Worm (Caenorhabditis elegans) whole organism, midembryonic: ENCODE results near the gene Y67D8C.9.

Experiments used
- T22C8.4 ChIP-seq: fragments of 200-800 bp; sonication (Bioruptor generic); IDR thresholded peaks from 2 replicates; pipeline ENCODE4 v1.3.6; 2022; ENCODE audit warnings: missing genetic modification characterization, missing compliant biosample characterization
- cog-1 ChIP-seq: sonication (generic microtip); optimal IDR thresholded peaks from 2 replicates; lab custom pipeline; 2016; ENCODE audit warnings: missing genetic modification characterization, missing compliant biosample characterization
- flt-1 ChIP-seq: fragments of 200-800 bp; sonication (Bioruptor generic); IDR thresholded peaks from 2 replicates; pipeline ENCODE4 v1.3.6; 2022; ENCODE audit warnings: missing genetic modification characterization, missing compliant biosample characterization
- klf-2 ChIP-seq: fragments of 200-800 bp; sonication (Bioruptor generic); conservative IDR thresholded peaks from 2 replicates; pipeline ENCODE4 v1.3.6; 2022; ENCODE audit warnings: missing genetic modification reagents, missing genetic modification characterization, missing compliant biosample characterization
- med-1 ChIP-seq: sonication (generic microtip); optimal IDR thresholded peaks from 2 replicates; lab custom pipeline; 2017; ENCODE audit warnings: missing genetic modification characterization, mild to moderate bottlenecking, missing compliant biosample characterization, antibody characterized with exemption, missing genetic modification reagents; ENCODE audit not compliant: insufficient read depth
- ref-1 ChIP-seq: fragments of 200-800 bp; sonication (Bioruptor generic); conservative IDR thresholded peaks from 2 replicates; pipeline ENCODE4 v1.3.6; 2022; ENCODE audit warnings: missing genetic modification reagents, missing genetic modification characterization, missing compliant biosample characterization
- tab-1 ChIP-seq: fragments of 200-800 bp; sonication (Bioruptor generic); IDR thresholded peaks from 2 replicates; pipeline ENCODE4 v1.3.6; 2022; ENCODE audit warnings: missing genetic modification characterization, missing compliant biosample characterization
- ztf-23 ChIP-seq: fragments of 200-800 bp; sonication (Bioruptor generic); IDR thresholded peaks from 2 replicates; pipeline ENCODE4 v1.3.6; 2022; ENCODE audit warnings: missing genetic modification reagents, missing genetic modification characterization, missing compliant biosample characterization
- ztf-29 ChIP-seq: fragments of 200-800 bp; sonication (Bioruptor generic); IDR thresholded peaks from 2 replicates; pipeline ENCODE4 v1.3.6; 2022; ENCODE audit warnings: missing genetic modification reagents, missing genetic modification characterization, missing compliant biosample characterization

Y67D8C.9 gene

ce11 chrIV:3092978-3093377 is 6.3 kb upstream of the Y67D8C.9 start:
- TF ChIP-seq T22C8.4, result no peak
- no peak for TF ChIP-seq ref-1
- TF ChIP-seq ztf-23 (GFP tag; lab: Robert Waterston, UW), result no peak
- TF ChIP-seq med-1 (GFP tag; lab: Kevin White, UChicago), result no peak
- no peak for TF ChIP-seq ztf-29 (GFP tag; lab: Robert Waterston, UW)
- TF ChIP-seq flt-1, result no peak
- no peak for TF ChIP-seq klf-2 (GFP tag; lab: Robert Waterston, UW)
- TF ChIP-seq cog-1, result no peak
- no peak for TF ChIP-seq tab-1 (GFP tag; lab: Robert Waterston, UW)

ce11 chrIV:3091112-3091511 is 4.4 kb upstream of the Y67D8C.9 start:
- TF ChIP-seq tab-1 (GFP tag; lab: Robert Waterston, UW) (no peak), ztf-23 (GFP tag; lab: Robert Waterston, UW) (no peak), med-1 (GFP tag; lab: Kevin White, UChicago) (no peak), T22C8.4 (no peak), ztf-29 (GFP tag; lab: Robert Waterston, UW) (no peak), ref-1 (no peak), klf-2 (GFP tag; lab: Robert Waterston, UW) (no peak), cog-1 (no peak), flt-1 (no peak)

ce11 chrIV:3089611-3090010 is 2.9 kb upstream of the Y67D8C.9 start:
- TF ChIP-seq cog-1 (no peak), flt-1 (no peak), ztf-29 (GFP tag; lab: Robert Waterston, UW) (no peak), T22C8.4 (no peak), med-1 (GFP tag; lab: Kevin White, UChicago) (no peak), tab-1 (GFP tag; lab: Robert Waterston, UW) (no peak)

- TF ChIP-seq T22C8.4 (no peak), tab-1 (GFP tag; lab: Robert Waterston, UW) (no peak), flt-1 (no peak), ztf-23 (GFP tag; lab: Robert Waterston, UW) (no peak), med-1 (GFP tag; lab: Kevin White, UChicago) (no peak), klf-2 (GFP tag; lab: Robert Waterston, UW) (no peak), ztf-29 (GFP tag; lab: Robert Waterston, UW) (no peak), ref-1 (no peak), cog-1 (no peak)
Measured at ce11 chrIV:3076802-3077201, 9.9 kb downstream of the Y67D8C.9 start.

ce11 chrIV:3076207-3076606 is 10.5 kb downstream of the Y67D8C.9 start, which contains the start of gene Y67D8C.22:
Gene Y67D8C.22 (minus strand): TSS chrIV:3076307.
- TF ChIP-seq tab-1 (GFP tag; lab: Robert Waterston, UW), result no peak
- no peak for TF ChIP-seq flt-1
- TF ChIP-seq ref-1, result no peak
- TF ChIP-seq cog-1, result no peak

ce11 chrIV:3071997-3072396 is 14.7 kb downstream of the Y67D8C.9 start, which contains the start of gene Y67D8C.2:
Gene Y67D8C.2 (plus strand): TSS chrIV:3072297.
- TF ChIP-seq T22C8.4, result 0 out of 2 replicates have a peak, but pooled peaks have one; percentile 15
- TF ChIP-seq flt-1, result no peak

ce11 chrIV:3069619-3070260 is 17.0 kb downstream of the Y67D8C.9 start, which contains the start of gene cpg-9:
Gene cpg-9 (minus strand): TSS chrIV:3070210.
- TF ChIP-seq ref-1 (no peak), klf-2 (GFP tag; lab: Robert Waterston, UW) (no peak), flt-1 (no peak), ztf-29 (GFP tag; lab: Robert Waterston, UW) (no peak), T22C8.4 (no peak), ztf-23 (GFP tag; lab: Robert Waterston, UW) (no peak), med-1 (GFP tag; lab: Kevin White, UChicago) (no peak), tab-1 (GFP tag; lab: Robert Waterston, UW) (no peak), cog-1 (no peak)

- TF ChIP-seq flt-1 (no peak), ref-1 (no peak), klf-2 (GFP tag; lab: Robert Waterston, UW) (no peak), tab-1 (GFP tag; lab: Robert Waterston, UW) (no peak), ztf-23 (GFP tag; lab: Robert Waterston, UW) (no peak), cog-1 (no peak), med-1 (GFP tag; lab: Kevin White, UChicago) (no peak), T22C8.4 (no peak), ztf-29 (GFP tag; lab: Robert Waterston, UW) (no peak)
Measured at ce11 chrIV:3066834-3067233, 19.9 kb downstream of the Y67D8C.9 start, which contains the start of gene Y67D8C.7. Gene Y67D8C.7 (minus strand): TSS chrIV:3066934.

ce11 chrIV:3062936-3063439 is 23.7 kb downstream of the Y67D8C.9 start, which contains the start of gene Y67D8C.6:
Gene Y67D8C.6 (minus strand): TSS chrIV:3063389.
- TF ChIP-seq flt-1, result no peak
- no peak for TF ChIP-seq tab-1 (GFP tag; lab: Robert Waterston, UW)
- no peak for TF ChIP-seq med-1 (GFP tag; lab: Kevin White, UChicago)
- no peak for TF ChIP-seq ref-1
- no peak for TF ChIP-seq klf-2 (GFP tag; lab: Robert Waterston, UW)
- TF ChIP-seq T22C8.4, result no peak
- TF ChIP-seq cog-1, result no peak
- TF ChIP-seq ztf-23 (GFP tag; lab: Robert Waterston, UW), result no peak
- TF ChIP-seq ztf-29 (GFP tag; lab: Robert Waterston, UW), result no peak

- no peak for TF ChIP-seq T22C8.4
- no peak for TF ChIP-seq med-1 (GFP tag; lab: Kevin White, UChicago)
Measured at ce11 chrIV:3055848-3056247, 30.9 kb downstream of the Y67D8C.9 start.
